Worm (Caenorhabditis elegans): ENCODE data around the gene dpy-2.

DNA sequence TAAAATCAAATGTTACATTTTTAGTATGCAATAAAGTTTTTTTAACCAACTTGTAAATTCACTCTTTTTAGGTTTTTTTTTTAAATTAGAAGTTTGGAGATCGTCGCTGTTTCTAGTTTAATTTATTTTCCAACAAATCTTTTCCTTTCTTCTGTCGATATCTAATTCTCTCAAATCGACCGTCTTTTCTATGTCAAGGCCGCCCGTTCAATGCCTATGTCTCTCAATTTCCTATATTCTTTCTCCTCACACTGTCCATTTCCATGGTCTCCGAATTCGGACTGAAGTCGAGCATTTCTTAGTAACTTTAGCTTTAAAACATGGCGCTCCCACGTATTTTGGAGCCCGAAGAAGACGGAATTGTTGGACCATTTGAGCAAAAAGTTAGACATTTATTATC, 2.5 kb downstream of the dpy-2 start, which contains the start of the genes T14B4.5 and T14B4.20:
- TF ChIP-seq unc-86 (tag; optimal IDR thresholded peaks at IDR 0.05), result no peak
- TF ChIP-seq hlh-8 (tag; optimal IDR thresholded peaks at IDR 0.05), result no peak
- no peak for TF ChIP-seq ceh-22 (tag; optimal IDR thresholded peaks at IDR 0.05)
